Fruit fly (Drosophila melanogaster) whole organism, embryonic: ENCODE data around the gene hmw.

ENCODE experiments used
- ATbp ChIP-seq: fragments of 200-800 bp; sonication (Bioruptor generic); optimal IDR thresholded peaks from 2 replicates; lab custom pipeline; 2017; ENCODE audit warnings: missing biosample characterization, mild to moderate bottlenecking, missing genetic modification characterization, missing genetic modification reagents
- CG10267 ChIP-seq: fragments of 200-800 bp; sonication (Bioruptor generic); optimal IDR thresholded peaks from 2 replicates; lab custom pipeline; 2018; ENCODE audit warnings: missing biosample characterization, mild to moderate bottlenecking, missing genetic modification characterization, moderate library complexity
- CG10366 ChIP-seq: fragments of 200-800 bp; sonication (Bioruptor generic); IDR thresholded peaks from 2 replicates; pipeline ENCODE4 v1.3.6; 2022; ENCODE audit warnings: missing biosample characterization, missing genetic modification characterization
- CG10979 ChIP-seq: fragments of 200-800 bp; sonication (Bioruptor generic); optimal IDR thresholded peaks from 2 replicates; lab custom pipeline; 2018; ENCODE audit warnings: missing biosample characterization, mild to moderate bottlenecking, missing genetic modification characterization, moderate library complexity
- CG15696 ChIP-seq: fragments of 200-800 bp; sonication (Bioruptor generic); optimal IDR thresholded peaks from 2 replicates; lab custom pipeline; 2019; ENCODE audit warnings: missing biosample characterization, mild to moderate bottlenecking, missing genetic modification characterization, moderate library complexity
- CG17568 ChIP-seq: fragments of 200-800 bp; sonication (Bioruptor generic); optimal IDR thresholded peaks from 2 replicates; lab custom pipeline; 2018; ENCODE audit warnings: missing biosample characterization, mild to moderate bottlenecking, missing genetic modification characterization, moderate library complexity
- CG17912 ChIP-seq: fragments of 200-800 bp; sonication (Bioruptor generic); optimal IDR thresholded peaks from 2 replicates; lab custom pipeline; 2018; ENCODE audit warnings: missing biosample characterization, mild to moderate bottlenecking, missing genetic modification characterization
- CG18599 ChIP-seq: fragments of 200-800 bp; sonication (Bioruptor generic); optimal IDR thresholded peaks from 3 replicates; lab custom pipeline; 2017; ENCODE audit warnings: missing biosample characterization, missing genetic modification characterization, mild to moderate bottlenecking, moderate library complexity, missing genetic modification reagents
- CG2129 ChIP-seq: fragments of 200-800 bp; sonication (Bioruptor generic); IDR thresholded peaks from 2 replicates; pipeline ENCODE4 v1.3.6; 2022; ENCODE audit warnings: missing biosample characterization, missing genetic modification characterization; ENCODE audit not compliant: partially characterized antibody
- CG31224 ChIP-seq: fragments of 200-800 bp; sonication (Bioruptor generic); IDR thresholded peaks from 2 replicates; pipeline ENCODE4 v1.3.6; 2022; ENCODE audit warnings: missing biosample characterization, missing genetic modification characterization
- CG31388 ChIP-seq: fragments of 200-800 bp; sonication (Bioruptor generic); optimal IDR thresholded peaks from 2 replicates; lab custom pipeline; 2016; ENCODE audit warnings: missing biosample characterization, missing genetic modification characterization
- CG3163 ChIP-seq: fragments of 200-800 bp; sonication (Bioruptor generic); optimal IDR thresholded peaks from 3 replicates; lab custom pipeline; 2016; ENCODE audit warnings: missing biosample characterization, missing genetic modification characterization
- CG3281 ChIP-seq: fragments of 200-800 bp; sonication (Bioruptor generic); optimal IDR thresholded peaks from 3 replicates; lab custom pipeline; 2017; ENCODE audit warnings: missing biosample characterization, mild to moderate bottlenecking, missing genetic modification characterization
- CG3407 ChIP-seq: fragments of 200-800 bp; sonication (Bioruptor generic); optimal IDR thresholded peaks from 2 replicates; lab custom pipeline; 2018; ENCODE audit warnings: missing biosample characterization, mild to moderate bottlenecking, missing genetic modification characterization
- CG34376 ChIP-seq: fragments of 200-800 bp; sonication (Bioruptor generic); optimal IDR thresholded peaks from 2 replicates; lab custom pipeline; 2018; ENCODE audit warnings: missing biosample characterization, mild to moderate bottlenecking, missing genetic modification characterization
- CG3726 ChIP-seq: fragments of 200-800 bp; sonication (Bioruptor generic); IDR thresholded peaks from 3 replicates; pipeline ENCODE4, ENCODE4 v1.3.6; 2022; ENCODE audit warnings: missing biosample characterization, missing genetic modification characterization
- CG4730 ChIP-seq: fragments of 200-800 bp; sonication (Bioruptor generic); IDR thresholded peaks from 2 replicates; pipeline ENCODE4 v1.3.6; 2022; ENCODE audit warnings: missing biosample characterization, missing genetic modification characterization
- CG5953 ChIP-seq: fragments of 200-800 bp; sonication (Bioruptor generic); IDR thresholded peaks from 2 replicates; pipeline ENCODE4 v1.3.6; 2022; ENCODE audit warnings: missing biosample characterization, missing genetic modification characterization
- CG6791 ChIP-seq: fragments of 200-800 bp; sonication (Bioruptor generic); IDR thresholded peaks from 3 replicates; pipeline ENCODE4 v1.3.6; 2022; ENCODE audit warnings: missing biosample characterization, missing genetic modification characterization; ENCODE audit not compliant: partially characterized antibody
- CG7372 ChIP-seq: fragments of 200-800 bp; sonication (Bioruptor generic); IDR thresholded peaks from 2 replicates; pipeline ENCODE4 v1.3.6; 2022; ENCODE audit warnings: missing biosample characterization, missing genetic modification characterization
- Dek ChIP-seq: fragments of 200-800 bp; sonication (Bioruptor generic); optimal IDR thresholded peaks from 3 replicates; lab custom pipeline; 2019; ENCODE audit warnings: missing biosample characterization, mild to moderate bottlenecking, missing genetic modification characterization, moderate library complexity
- Dp ChIP-seq: fragments of 200-800 bp; sonication (Bioruptor generic); optimal IDR thresholded peaks from 2 replicates; lab custom pipeline; 2018; ENCODE audit warnings: missing biosample characterization, mild to moderate bottlenecking, missing genetic modification characterization, moderate library complexity
- HHEX ChIP-seq: fragments of 200-800 bp; sonication (Bioruptor generic); optimal IDR thresholded peaks from 3 replicates; lab custom pipeline; 2017; ENCODE audit warnings: missing biosample characterization, mild to moderate bottlenecking, missing genetic modification characterization, missing genetic modification reagents
- HLH3B ChIP-seq: fragments of 200-800 bp; sonication (Bioruptor generic); IDR thresholded peaks from 2 replicates; pipeline ENCODE4 v1.3.6; 2022; ENCODE audit warnings: missing biosample characterization, missing genetic modification characterization
- Hsf ChIP-seq: fragments of 200-800 bp; sonication (Bioruptor generic); optimal IDR thresholded peaks from 3 replicates; lab custom pipeline; 2016; ENCODE audit warnings: missing biosample characterization, missing genetic modification characterization
- Kr ChIP-seq: fragments of 200-800 bp; sonication (Bioruptor generic); optimal IDR thresholded peaks from 2 replicates; lab custom pipeline; 2017; ENCODE audit warnings: missing biosample characterization, mild to moderate bottlenecking, missing genetic modification characterization
- Six4 ChIP-seq: fragments of 200-800 bp; sonication (Bioruptor generic); optimal IDR thresholded peaks from 2 replicates; lab custom pipeline; 2016; ENCODE audit warnings: missing biosample characterization, missing genetic modification characterization
- Xrp1 ChIP-seq: fragments of 200-800 bp; sonication (Bioruptor generic); IDR thresholded peaks from 2 replicates; pipeline ENCODE4 v1.3.6; 2022; ENCODE audit warnings: missing biosample characterization, missing genetic modification characterization
- ab ChIP-seq: fragments of 200-800 bp; sonication (Bioruptor generic); optimal IDR thresholded peaks from 2 replicates; lab custom pipeline; 2016; ENCODE audit warnings: missing biosample characterization, missing genetic modification characterization
- abd-A ChIP-seq: fragments of 200-800 bp; sonication (Bioruptor generic); optimal IDR thresholded peaks from 3 replicates; lab custom pipeline; 2019; ENCODE audit warnings: missing biosample characterization, mild to moderate bottlenecking, missing genetic modification characterization, moderate library complexity
- bigmax ChIP-seq: fragments of 200-800 bp; sonication (Bioruptor generic); optimal IDR thresholded peaks from 2 replicates; lab custom pipeline; 2018; ENCODE audit warnings: missing biosample characterization, mild to moderate bottlenecking, missing genetic modification characterization
- caup ChIP-seq: fragments of 200-800 bp; sonication (Bioruptor generic); optimal IDR thresholded peaks from 3 replicates; lab custom pipeline; 2017; ENCODE audit warnings: missing biosample characterization, mild to moderate bottlenecking, missing genetic modification characterization, moderate library complexity; ENCODE audit not compliant: severe bottlenecking
- danr ChIP-seq: fragments of 200-800 bp; sonication (Bioruptor generic); IDR thresholded peaks from 2 replicates; pipeline ENCODE4 v1.3.6; 2022; ENCODE audit warnings: missing biosample characterization, missing genetic modification characterization
- dmrt99B ChIP-seq: fragments of 200-800 bp; sonication (Bioruptor generic); optimal IDR thresholded peaks from 2 replicates; lab custom pipeline; 2018; ENCODE audit warnings: missing biosample characterization, mild to moderate bottlenecking, missing genetic modification characterization, moderate library complexity
- fd64A ChIP-seq: fragments of 200-800 bp; sonication (Bioruptor generic); optimal IDR thresholded peaks from 3 replicates; lab custom pipeline; 2018; ENCODE audit warnings: missing biosample characterization, mild to moderate bottlenecking, missing genetic modification characterization
- gem ChIP-seq: fragments of 200-800 bp; sonication (Bioruptor generic); optimal IDR thresholded peaks from 2 replicates; lab custom pipeline; 2019; ENCODE audit warnings: missing biosample characterization, mild to moderate bottlenecking, missing genetic modification characterization, moderate library complexity
- hbn ChIP-seq: fragments of 200-800 bp; sonication (Bioruptor generic); IDR thresholded peaks from 2 replicates; pipeline ENCODE4 v1.3.6; 2022; ENCODE audit warnings: missing biosample characterization, missing genetic modification characterization; ENCODE audit not compliant: partially characterized antibody
- lov ChIP-seq, 2 experiments: fragments of 200-800 bp in 1 of 2; fragments of >200 bp in 1 of 2; sonication (Bioruptor generic) in 1 of 2; IDR thresholded peaks in 1 of 2; optimal IDR thresholded peaks in 1 of 2; 2 replicates in 1 of 2; 3 replicates in 1 of 2; pipeline versions ENCODE4 v1.3.6 to Lab custom; 2017 to 2022; ENCODE audit warnings: missing biosample characterization in 1 of 2, missing genetic modification characterization in 1 of 2
- maf-S ChIP-seq: fragments of 200-800 bp; sonication (Bioruptor generic); optimal IDR thresholded peaks from 2 replicates; lab custom pipeline; 2016; ENCODE audit warnings: missing biosample characterization, missing genetic modification characterization
- nerfin-2 ChIP-seq: fragments of 200-800 bp; sonication (Bioruptor generic); IDR thresholded peaks from 2 replicates; pipeline ENCODE4 v1.3.6; 2022; ENCODE audit warnings: missing biosample characterization, missing genetic modification characterization; ENCODE audit not compliant: partially characterized antibody
- run ChIP-seq: fragments of 200-800 bp; sonication (Bioruptor generic); optimal IDR thresholded peaks from 3 replicates; lab custom pipeline; 2018; ENCODE audit warnings: missing biosample characterization, mild to moderate bottlenecking, missing genetic modification characterization
- slou ChIP-seq: fragments of 200-800 bp; sonication (Bioruptor generic); optimal IDR thresholded peaks from 3 replicates; lab custom pipeline; 2016; ENCODE audit warnings: missing biosample characterization, missing genetic modification characterization
- slp2 ChIP-seq: fragments of 200-800 bp; sonication (Bioruptor generic); optimal IDR thresholded peaks from 2 replicates; lab custom pipeline; 2016; ENCODE audit warnings: missing biosample characterization, missing genetic modification characterization
- sug ChIP-seq: fragments of 200-800 bp; optimal IDR thresholded peaks from 2 replicates; lab custom pipeline; 2019; ENCODE audit warnings: missing biosample characterization, mild to moderate bottlenecking, missing genetic modification characterization, moderate library complexity
- tin ChIP-seq: fragments of 200-800 bp; sonication (Bioruptor generic); optimal IDR thresholded peaks from 3 replicates; lab custom pipeline; 2016; ENCODE audit warnings: missing biosample characterization, missing genetic modification characterization
- zfh1 ChIP-seq: fragments of 200-800 bp; sonication (Bioruptor generic); IDR thresholded peaks from 3 replicates; pipeline ENCODE4 v1.3.6; 2022; ENCODE audit warnings: missing biosample characterization, missing genetic modification characterization

hmw gene

dm6 chr3R:18402549-18403429 lies 41.0 kb downstream of the hmw start, which contains the start of the genes Wdr37 and koko (continued):
- TF ChIP-seq abd-A (tag; lab: Kevin White, UChicago), result peak; percentile 83
- peak; percentile 97 for TF ChIP-seq CG3726 (GFP tag; lab: Robert Waterston, UW)
- no peak; the same call in none of the 3 replicates for TF ChIP-seq zfh1
- peak; percentile 53 for TF ChIP-seq ab (GFP tag; lab: Kevin White, UChicago)
- TF ChIP-seq CG31224 (GFP tag; lab: Robert Waterston, UW), result peak; percentile 94

- peak; percentile 48 for TF ChIP-seq CG3163 (GFP tag; lab: Kevin White, UChicago)
- TF ChIP-seq CG17568, result no peak
- peak; percentile 55 for TF ChIP-seq maf-S (GFP tag; lab: Kevin White, UChicago)
- no peak for TF ChIP-seq lov (optimal IDR thresholded peaks at IDR 0.05; lab: Kevin White, UChicago)
- TF ChIP-seq lov (GFP tag; IDR thresholded peaks at IDR 0.05; lab: Robert Waterston, UW), result no peak
- peak; percentile 55 for TF ChIP-seq Dek
- TF ChIP-seq Xrp1 (GFP tag; lab: Robert Waterston, UW), result peak; percentile 71
- TF ChIP-seq CG17912 (GFP tag; lab: Kevin White, UChicago), result peak; percentile 8
- TF ChIP-seq HLH3B (GFP tag; lab: Robert Waterston, UW), result no peak; the same call in 1 of the 2 replicates
- no peak for TF ChIP-seq fd64A (GFP tag; lab: Kevin White, UChicago)
- no peak for TF ChIP-seq CG6791 (GFP tag; lab: Robert Waterston, UW)
- TF ChIP-seq CG15696 (tag; lab: Kevin White, UChicago), result peak; percentile 55
- TF ChIP-seq CG10366 (GFP tag; lab: Robert Waterston, UW), result peak; percentile 41
- peak; percentile 74 for TF ChIP-seq caup (GFP tag; lab: Kevin White, UChicago)
- peak; percentile 76 for TF ChIP-seq CG18599 (GFP tag; lab: Kevin White, UChicago)
- TF ChIP-seq CG31388 (GFP tag; lab: Kevin White, UChicago), result no peak
- TF ChIP-seq CG34376 (GFP tag; lab: Kevin White, UChicago), result peak; percentile 81
- TF ChIP-seq CG3281 (GFP tag; lab: Kevin White, UChicago), result peak; percentile 77
- peak; percentile 44 for TF ChIP-seq Six4 (GFP tag; lab: Kevin White, UChicago)
- peak; percentile 40 for TF ChIP-seq HHEX (GFP tag; lab: Kevin White, UChicago)
- TF ChIP-seq CG2129 (GFP tag; lab: Robert Waterston, UW), result no peak
- TF ChIP-seq CG7372, result no peak
- no peak for TF ChIP-seq danr (GFP tag; lab: Robert Waterston, UW)
- peak; percentile 56 for TF ChIP-seq Hsf
- TF ChIP-seq Kr (GFP tag; lab: Kevin White, UChicago), result no peak
- TF ChIP-seq CG10979 (tag; lab: Kevin White, UChicago), result peak; percentile 52
- TF ChIP-seq ATbp (GFP tag; lab: Kevin White, UChicago), result no peak
- no peak for TF ChIP-seq run
- TF ChIP-seq sug (tag; lab: Kevin White, UChicago), result peak; percentile 65
- no peak for TF ChIP-seq hbn (GFP tag; lab: Robert Waterston, UW)
- no peak; the same call in 1 of the 2 replicates for TF ChIP-seq CG4730 (GFP tag; lab: Robert Waterston, UW)
- TF ChIP-seq CG5953 (GFP tag; lab: Robert Waterston, UW), result peak; percentile 38; the same call in 1 of the 2 replicates
- TF ChIP-seq nerfin-2, result no peak
- peak; percentile 95 for TF ChIP-seq CG10267
- TF ChIP-seq dmrt99B, result peak; percentile 53
- TF ChIP-seq slou (GFP tag; lab: Kevin White, UChicago), result no peak
- TF ChIP-seq CG3407 (GFP tag; lab: Kevin White, UChicago), result peak; percentile 23
- peak; percentile 71 for TF ChIP-seq tin
- TF ChIP-seq gem (tag; lab: Kevin White, UChicago), result peak; percentile 72
- TF ChIP-seq bigmax (GFP tag; lab: Kevin White, UChicago), result no peak
- peak; percentile 71 for TF ChIP-seq Dp
- peak; percentile 14 for TF ChIP-seq slp2 (GFP tag; lab: Kevin White, UChicago)
These were observed 42.9 kb downstream of the hmw start, which contains the start of gene CG7685 for dm6 chr3R:18404713-18405112. Gene CG7685 (plus strand): TSS chr3R:18404940.
